Worm (Caenorhabditis elegans) whole organism, L4 larva: ENCODE measurements around the gene grl-27.

Source experiments
- ama-1 ChIP-seq: fragments of 150-350 bp; optimal IDR thresholded peaks from 2 replicates; lab custom pipeline; 2014; ENCODE audit warnings: inconsistent platforms, mixed read lengths
- daf-8 ChIP-seq: fragments of 200-800 bp; sonication (Bioruptor generic); IDR thresholded peaks from 2 replicates; pipeline ENCODE4 v1.3.6; 2022; ENCODE audit warnings: missing genetic modification characterization, missing compliant biosample characterization
- fos-1 ChIP-seq: fragments of 150-350 bp; optimal IDR thresholded peaks from 2 replicates; lab custom pipeline; 2014; ENCODE audit warnings: missing biosample characterization, missing genetic modification characterization
- lin-1 ChIP-seq: fragments of 200-800 bp; sonication (Bioruptor generic); IDR thresholded peaks from 2 replicates; pipeline ENCODE4 v1.3.6; 2022; ENCODE audit warnings: missing genetic modification reagents, missing genetic modification characterization, missing compliant biosample characterization
- lin-29 ChIP-seq: fragments of 200-800 bp; sonication (Bioruptor generic); IDR thresholded peaks from 2 replicates; pipeline ENCODE4 v1.3.6; 2022; ENCODE audit warnings: missing genetic modification reagents, missing genetic modification characterization, missing compliant biosample characterization
- mep-1 ChIP-seq: fragments of 150-350 bp; sonication (generic microtip); optimal IDR thresholded peaks from 3 replicates; lab custom pipeline; 2014; ENCODE audit warnings: missing biosample characterization, missing genetic modification characterization
- nhr-48 ChIP-seq: sonication (generic microtip); optimal IDR thresholded peaks from 2 replicates; lab custom pipeline; 2016; ENCODE audit warnings: mild to moderate bottlenecking, missing genetic modification characterization, missing compliant biosample characterization
- pqm-1 ChIP-seq: sonication (generic microtip); optimal IDR thresholded peaks from 2 replicates; lab custom pipeline; 2017; ENCODE audit warnings: missing biosample characterization, missing genetic modification characterization
- tag-97 ChIP-seq: fragments of 200-800 bp; sonication (Bioruptor generic); IDR thresholded peaks from 2 replicates; pipeline ENCODE4 v1.3.6; 2022; ENCODE audit warnings: missing genetic modification characterization, missing compliant biosample characterization
- zfp-3 ChIP-seq: fragments of 200-800 bp; sonication (Bioruptor generic); conservative IDR thresholded peaks from 2 replicates; pipeline ENCODE4 v1.3.6; 2022; ENCODE audit warnings: missing genetic modification reagents, missing genetic modification characterization, missing compliant biosample characterization

- TF ChIP-seq daf-8 (GFP tag; lab: Robert Waterston, UW), result no peak
- no peak for TF ChIP-seq zfp-3 (GFP tag; lab: Robert Waterston, UW)
- no peak for TF ChIP-seq fos-1 (tag; lab: Kevin White, UChicago)
- TF ChIP-seq nhr-48 (tag; lab: Kevin White, UChicago), result no peak
- TF ChIP-seq mep-1, result no peak
- TF ChIP-seq pqm-1, result peak; percentile 50
- no peak for TF ChIP-seq ama-1
- no peak for TF ChIP-seq lin-29 (GFP tag; lab: Robert Waterston, UW)
- TF ChIP-seq tag-97 (GFP tag; lab: Robert Waterston, UW), result no peak
- no peak for TF ChIP-seq lin-1 (GFP tag; lab: Robert Waterston, UW)
Measured at ce11 chrV:3580385-3580784, 4.7 kb upstream of the grl-27 start.
